Worm (Caenorhabditis elegans) whole organism, young adult: Measurements from ENCODE around the gene F46B6.5.

Experiments used
- B0019.2 ChIP-seq: fragments of 200-800 bp; sonication (Bioruptor generic); conservative IDR thresholded peaks from 2 replicates; pipeline ENCODE4 v1.3.6; 2022; ENCODE audit warnings: missing genetic modification reagents, missing genetic modification characterization, missing compliant biosample characterization
- B0035.1 ChIP-seq: sonication (generic microtip); optimal IDR thresholded peaks from 2 replicates; lab custom pipeline; 2016; ENCODE audit warnings: missing genetic modification characterization, mild to moderate bottlenecking, missing compliant biosample characterization, missing genotype, missing genetic modification reagents
- C17E4.6 ChIP-seq: fragments of 200-800 bp; sonication (Bioruptor generic); IDR thresholded peaks from 2 replicates; pipeline ENCODE4 v1.3.6; 2022; ENCODE audit warnings: missing genetic modification reagents, missing genetic modification characterization, missing compliant biosample characterization
- F22D6.2 ChIP-seq: sonication (generic microtip); optimal IDR thresholded peaks from 2 replicates; lab custom pipeline; 2016; ENCODE audit warnings: mild to moderate bottlenecking, missing genetic modification characterization, missing compliant biosample characterization
- F23B12.7 ChIP-seq: sonication (generic microtip); optimal IDR thresholded peaks from 2 replicates; lab custom pipeline; 2017; ENCODE audit warnings: missing genetic modification characterization, mild to moderate bottlenecking, missing compliant biosample characterization, antibody characterized with exemption, moderate library complexity; ENCODE audit not compliant: insufficient read depth
- F39B2.1 ChIP-seq: fragments of 200-800 bp; sonication (Bioruptor generic); IDR thresholded peaks from 2 replicates; pipeline ENCODE4 v1.3.6; 2022; ENCODE audit warnings: missing genetic modification reagents, missing genetic modification characterization, missing compliant biosample characterization
- K11D2.4 ChIP-seq: fragments of 200-800 bp; sonication (Bioruptor generic); IDR thresholded peaks from 2 replicates; pipeline ENCODE4 v1.3.6; 2022; ENCODE audit warnings: missing genetic modification reagents, missing genetic modification characterization, missing compliant biosample characterization
- Y53G8AR.9 ChIP-seq: fragments of 200-800 bp; sonication (Bioruptor generic); conservative IDR thresholded peaks from 2 replicates; pipeline ENCODE4 v1.3.6; 2022; ENCODE audit warnings: missing genetic modification reagents, missing genetic modification characterization, missing compliant biosample characterization
- Y56A3A.18 ChIP-seq: fragments of 200-800 bp; sonication (Bioruptor generic); IDR thresholded peaks from 2 replicates; pipeline ENCODE4 v1.3.6; 2022; ENCODE audit warnings: missing genetic modification reagents, missing genetic modification characterization, missing compliant biosample characterization
- Y67H2A.10 ChIP-seq: fragments of 200-800 bp; sonication (Bioruptor generic); conservative IDR thresholded peaks from 2 replicates; pipeline ENCODE4 v1.3.6; 2022; ENCODE audit warnings: missing genetic modification reagents, missing genetic modification characterization, missing compliant biosample characterization
- Y95B8A.8 ChIP-seq: fragments of 200-800 bp; sonication (Bioruptor generic); IDR thresholded peaks from 2 replicates; pipeline ENCODE4 v1.3.6; 2022; ENCODE audit warnings: missing genetic modification reagents, missing genetic modification characterization, missing compliant biosample characterization
- akir-1 ChIP-seq: fragments of 200-800 bp; sonication (Bioruptor generic); optimal IDR thresholded peaks from 2 replicates; lab custom pipeline; 2018; ENCODE audit warnings: mild to moderate bottlenecking, missing genetic modification characterization, moderate library complexity, missing compliant biosample characterization
- aptf-2 ChIP-seq: fragments of 200-800 bp; sonication (Bioruptor generic); conservative IDR thresholded peaks from 2 replicates; pipeline ENCODE4 v1.3.6; 2022; ENCODE audit warnings: missing genetic modification reagents, missing genetic modification characterization, missing compliant biosample characterization
- aptf-3 ChIP-seq: fragments of 200-800 bp; sonication (Bioruptor generic); IDR thresholded peaks from 2 replicates; pipeline ENCODE4 v1.3.6; 2022; ENCODE audit warnings: missing genetic modification characterization, missing compliant biosample characterization
- attf-6 ChIP-seq: fragments of 200-800 bp; sonication (Bioruptor generic); IDR thresholded peaks from 2 replicates; pipeline ENCODE4 v1.3.6; 2022; ENCODE audit warnings: missing genetic modification reagents, missing genetic modification characterization, missing compliant biosample characterization
- ccch-3 ChIP-seq: fragments of 200-800 bp; sonication (Bioruptor generic); optimal IDR thresholded peaks from 2 replicates; lab custom pipeline; 2018; ENCODE audit warnings: mild to moderate bottlenecking, missing genetic modification characterization, missing compliant biosample characterization
- cebp-1 ChIP-seq, 2 experiments: fragments of 200-800 bp in 1 of 2; sonication (Bioruptor generic) in 1 of 2; sonication (generic microtip) in 1 of 2; IDR thresholded peaks in 1 of 2; optimal IDR thresholded peaks in 1 of 2; 2 replicates each; pipeline versions ENCODE4 v1.3.6 to Lab custom; 2017 to 2022; ENCODE audit warnings: missing compliant biosample characterization in 2 of 2, missing genetic modification characterization in 2 of 2, mild to moderate bottlenecking in 1 of 2, missing genetic modification reagents in 1 of 2, moderate library complexity in 1 of 2
- ceh-58 ChIP-seq: fragments of 200-800 bp; sonication (Bioruptor generic); IDR thresholded peaks from 2 replicates; pipeline ENCODE4 v1.3.6; 2022; ENCODE audit warnings: missing genetic modification characterization, missing compliant biosample characterization
- ceh-79 ChIP-seq: sonication (generic microtip); optimal IDR thresholded peaks from 2 replicates; lab custom pipeline; 2017; ENCODE audit warnings: mild to moderate bottlenecking, missing genetic modification characterization, missing compliant biosample characterization
- ceh-91 ChIP-seq: fragments of 200-800 bp; sonication (Bioruptor generic); IDR thresholded peaks from 2 replicates; pipeline ENCODE4 v1.3.6; 2022; ENCODE audit warnings: missing genetic modification reagents, missing genetic modification characterization, missing compliant biosample characterization
- chd-7 ChIP-seq: sonication (generic microtip); optimal IDR thresholded peaks from 2 replicates; lab custom pipeline; 2016; ENCODE audit warnings: mild to moderate bottlenecking, missing genetic modification characterization, moderate library complexity, missing compliant biosample characterization
- die-1 ChIP-seq: sonication (generic microtip); optimal IDR thresholded peaks from 2 replicates; lab custom pipeline; 2016; ENCODE audit warnings: missing genotype, mild to moderate bottlenecking, missing genetic modification characterization, missing compliant biosample characterization
- egl-18 ChIP-seq: fragments of 200-800 bp; sonication (Bioruptor generic); IDR thresholded peaks from 2 replicates; pipeline ENCODE4 v1.3.6; 2022; ENCODE audit warnings: missing genetic modification reagents, missing genetic modification characterization, missing compliant biosample characterization
- egrh-3 ChIP-seq: fragments of 200-800 bp; sonication (Bioruptor generic); IDR thresholded peaks from 2 replicates; pipeline ENCODE4 v1.3.6; 2022; ENCODE audit warnings: missing genetic modification reagents, missing genetic modification characterization, missing compliant biosample characterization
- ekl-4 ChIP-seq: fragments of 200-800 bp; sonication (Bioruptor generic); IDR thresholded peaks from 2 replicates; pipeline ENCODE4 v1.3.6; 2022; ENCODE audit warnings: missing genetic modification reagents, missing genetic modification characterization, missing compliant biosample characterization
- ets-4 ChIP-seq: fragments of 200-800 bp; sonication (Bioruptor generic); optimal IDR thresholded peaks from 2 replicates; lab custom pipeline; 2018; ENCODE audit warnings: mild to moderate bottlenecking, missing genetic modification characterization, missing compliant biosample characterization
- fkh-3 ChIP-seq: sonication (generic microtip); optimal IDR thresholded peaks from 2 replicates; lab custom pipeline; 2016; ENCODE audit warnings: mild to moderate bottlenecking, missing genetic modification characterization, missing compliant biosample characterization
- hrde-1 ChIP-seq: sonication (generic microtip); optimal IDR thresholded peaks from 2 replicates; lab custom pipeline; 2016; ENCODE audit warnings: missing genetic modification characterization, mild to moderate bottlenecking, missing compliant biosample characterization, moderate library complexity, missing genotype, missing genetic modification reagents, borderline replicate concordance
- hsf-1 ChIP-seq: fragments of 200-800 bp; sonication (Bioruptor generic); IDR thresholded peaks from 2 replicates; pipeline ENCODE4 v1.3.6; 2022; ENCODE audit warnings: missing genetic modification reagents, missing genetic modification characterization, missing compliant biosample characterization
- let-607 ChIP-seq, 2 experiments: fragments of 200-800 bp in 1 of 2; sonication (Bioruptor generic) in 1 of 2; sonication (generic microtip) in 1 of 2; optimal IDR thresholded peaks; 2 replicates each; lab custom pipeline; 2016 to 2018; ENCODE audit warnings: mild to moderate bottlenecking in 2 of 2, missing compliant biosample characterization in 2 of 2, missing genetic modification characterization in 2 of 2, moderate library complexity in 2 of 2, missing genotype in 1 of 2
- lin-35 ChIP-seq, 3 experiments: fragments of 150-350 bp in 2 of 3; sonication (generic microtip) in 1 of 3; optimal IDR thresholded peaks; 2 replicates each; lab custom pipeline; 2014 to 2018; ENCODE audit warnings: missing biosample characterization in 3 of 3, missing genetic modification characterization in 3 of 3, missing genetic modification reagents in 3 of 3
- lsl-1 ChIP-seq: fragments of 200-800 bp; sonication (Bioruptor generic); optimal IDR thresholded peaks from 2 replicates; lab custom pipeline; 2018; ENCODE audit warnings: mild to moderate bottlenecking, missing genetic modification characterization, moderate library complexity, missing compliant biosample characterization
- lsy-27 ChIP-seq: sonication (generic microtip); optimal IDR thresholded peaks from 2 replicates; lab custom pipeline; 2017; ENCODE audit warnings: missing genetic modification characterization, mild to moderate bottlenecking, missing compliant biosample characterization, antibody characterized with exemption, missing genotype, borderline replicate concordance; ENCODE audit not compliant: insufficient read depth
- madf-10 ChIP-seq: sonication (generic microtip); optimal IDR thresholded peaks from 2 replicates; lab custom pipeline; 2016; ENCODE audit warnings: mild to moderate bottlenecking, missing genetic modification characterization, missing compliant biosample characterization
- madf-3 ChIP-seq: fragments of 200-800 bp; sonication (Bioruptor generic); IDR thresholded peaks from 2 replicates; pipeline ENCODE4 v1.3.6; 2022; ENCODE audit warnings: missing genetic modification reagents, missing genetic modification characterization, missing compliant biosample characterization
- madf-6 ChIP-seq: fragments of 200-800 bp; sonication (Bioruptor generic); IDR thresholded peaks from 2 replicates; pipeline ENCODE4 v1.3.6; 2022; ENCODE audit warnings: missing genetic modification reagents, missing genetic modification characterization, missing compliant biosample characterization
- mel-28 ChIP-seq: sonication (generic microtip); optimal IDR thresholded peaks from 2 replicates; lab custom pipeline; 2016; ENCODE audit warnings: borderline replicate concordance, mild to moderate bottlenecking, missing genetic modification characterization, missing compliant biosample characterization
- mes-4 ChIP-seq: sonication (generic microtip); optimal IDR thresholded peaks from 2 replicates; lab custom pipeline; 2016; ENCODE audit warnings: missing genotype, missing genetic modification characterization, missing compliant biosample characterization
- nfya-2 ChIP-seq: fragments of 200-800 bp; sonication (Bioruptor generic); IDR thresholded peaks from 2 replicates; pipeline ENCODE4 v1.3.6; 2022; ENCODE audit warnings: missing genetic modification reagents, missing genetic modification characterization, missing compliant biosample characterization
- rec-8 ChIP-seq, 2 experiments: sonication (generic microtip); optimal IDR thresholded peaks; 2 replicates each; lab custom pipeline; 2016; ENCODE audit warnings: mild to moderate bottlenecking in 2 of 2, missing genetic modification characterization in 2 of 2, missing genetic modification reagents in 2 of 2, missing genotype in 2 of 2, missing biosample characterization in 1 of 2, missing compliant biosample characterization in 1 of 2, moderate library complexity in 1 of 2
- snpc-1.1 ChIP-seq: sonication (generic microtip); optimal IDR thresholded peaks from 2 replicates; lab custom pipeline; 2017; ENCODE audit warnings: missing genetic modification characterization, mild to moderate bottlenecking, missing compliant biosample characterization, antibody characterized with exemption, moderate library complexity, missing genotype, missing genetic modification reagents; ENCODE audit not compliant: insufficient read depth
- snpc-4 ChIP-seq, 5 experiments: fragments of 150-350 bp in 1 of 5; sonication (generic microtip) in 4 of 5; optimal IDR thresholded peaks; 2 replicates each; lab custom pipeline; 2014 to 2018; ENCODE audit warnings: missing genetic modification characterization in 5 of 5, missing biosample characterization in 3 of 5, antibody characterized with exemption in 2 of 5, mild to moderate bottlenecking in 2 of 5, missing compliant biosample characterization in 2 of 5, missing genotype in 2 of 5, moderate library complexity in 2 of 5, missing genetic modification reagents in 1 of 5
- tbx-9 ChIP-seq: sonication (generic microtip); optimal IDR thresholded peaks from 2 replicates; lab custom pipeline; 2016; ENCODE audit warnings: borderline replicate concordance, missing genetic modification characterization, inconsistent platforms, missing compliant biosample characterization
- xnd-1 ChIP-seq: sonication (generic microtip); optimal IDR thresholded peaks from 2 replicates; lab custom pipeline; 2016; ENCODE audit warnings: missing genotype, missing genetic modification reagents, missing genetic modification characterization, missing compliant biosample characterization
- ztf-18 ChIP-seq: sonication (generic microtip); optimal IDR thresholded peaks from 2 replicates; lab custom pipeline; 2016; ENCODE audit warnings: missing genotype, mild to moderate bottlenecking, missing genetic modification characterization, missing compliant biosample characterization

The F46B6.5 gene

DNA sequence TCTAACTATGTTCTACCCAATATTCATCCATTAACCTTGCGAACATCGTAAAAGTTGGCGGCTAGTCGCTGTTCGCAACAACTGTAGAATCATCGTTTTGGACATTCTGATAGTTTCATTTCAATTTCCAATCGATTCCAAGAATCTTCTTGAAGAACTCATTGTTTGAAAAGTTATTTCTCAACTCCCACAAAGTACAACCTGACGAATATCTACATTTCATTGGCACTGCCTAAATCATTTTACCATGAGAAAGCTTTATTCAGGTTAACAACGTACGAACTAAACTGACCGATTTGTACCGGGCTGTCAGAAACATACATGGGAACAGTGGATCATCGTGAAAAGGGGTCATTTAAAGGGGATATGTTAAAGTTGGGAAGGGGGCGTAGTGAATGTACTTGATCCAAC is 3.9 kb upstream of the F46B6.5 start, which contains the start of gene F46B6.6 (continued):
- TF ChIP-seq ztf-18 (tag; lab: Kevin White, UChicago): no peak
- TF ChIP-seq lsl-1 (GFP tag; lab: Kevin White, UChicago): peak; percentile 12
- TF ChIP-seq C17E4.6 (GFP tag; lab: Robert Waterston, UW): no peak
- TF ChIP-seq Y67H2A.10 (GFP tag; lab: Robert Waterston, UW): no peak
- peak; percentile 11 for TF ChIP-seq snpc-1.1 (tag; lab: Kevin White, UChicago)
- no peak for TF ChIP-seq ets-4 (GFP tag; lab: Kevin White, UChicago)
- peak; percentile 68 for TF ChIP-seq hsf-1 (GFP tag; lab: Robert Waterston, UW)
- peak; percentile 60; the same call in 1 of the 2 replicates for TF ChIP-seq madf-3 (GFP tag; lab: Robert Waterston, UW)
- no peak for TF ChIP-seq akir-1 (GFP tag; lab: Kevin White, UChicago)
- TF ChIP-seq madf-10 (tag; lab: Kevin White, UChicago): no peak
- TF ChIP-seq F22D6.2 (tag; lab: Kevin White, UChicago): no peak
- TF ChIP-seq nfya-2 (GFP tag; lab: Robert Waterston, UW): no peak
- TF ChIP-seq chd-7: peak; percentile 80
- TF ChIP-seq K11D2.4 (GFP tag; lab: Robert Waterston, UW): peak; percentile 41; the same call in 1 of the 2 replicates
- no peak for TF ChIP-seq tbx-9 (tag; lab: Kevin White, UChicago)
- TF ChIP-seq B0035.1 (tag; lab: Kevin White, UChicago): peak; percentile 3
- no peak for TF ChIP-seq attf-6 (GFP tag; lab: Robert Waterston, UW)
- TF ChIP-seq ekl-4 (GFP tag; lab: Robert Waterston, UW): peak; percentile 50; the same call in 1 of the 2 replicates
- TF ChIP-seq F39B2.1: no peak
- TF ChIP-seq Y95B8A.8: no peak
- no peak for TF ChIP-seq mel-28 (tag; lab: Kevin White, UChicago)
- TF ChIP-seq hrde-1: no peak
- no peak for TF ChIP-seq cebp-1 (GFP tag; IDR thresholded peaks at IDR 0.05; lab: Robert Waterston, UW)
- peak; percentile 54 for TF ChIP-seq cebp-1 (tag; optimal IDR thresholded peaks at IDR 0.05; lab: Kevin White, UChicago)
- TF ChIP-seq snpc-4 (GFP tag; optimal IDR thresholded peaks at IDR 0.05; lab: Kevin White, UChicago): peak; percentile 33
- TF ChIP-seq snpc-4 (tag; optimal IDR thresholded peaks at IDR 0.05; lab: Kevin White, UChicago): no peak
- peak in 1 of 3 experiments; percentile 24 for TF ChIP-seq lin-35 (GFP tag; optimal IDR thresholded peaks at IDR 0.05; lab: Kevin White, UChicago)
- no peak for TF ChIP-seq B0019.2 (GFP tag; lab: Robert Waterston, UW)
- TF ChIP-seq Y56A3A.18 (GFP tag; lab: Robert Waterston, UW): 0 out of 2 replicates have a peak, but pooled peaks have one; percentile 41
- no peak for TF ChIP-seq ceh-58 (GFP tag; lab: Robert Waterston, UW)
- no peak for TF ChIP-seq egrh-3 (GFP tag; lab: Robert Waterston, UW)
- no peak for TF ChIP-seq aptf-2 (GFP tag; lab: Robert Waterston, UW)
- no peak for TF ChIP-seq ceh-91 (GFP tag; lab: Robert Waterston, UW)
- no peak for TF ChIP-seq mes-4 (tag; lab: Kevin White, UChicago)
- no peak for TF ChIP-seq xnd-1
- no peak for TF ChIP-seq egl-18 (GFP tag; lab: Robert Waterston, UW)
- no peak for TF ChIP-seq lsy-27 (tag; lab: Kevin White, UChicago)
- no peak for TF ChIP-seq ceh-79 (tag; lab: Kevin White, UChicago)
- TF ChIP-seq aptf-3 (GFP tag; lab: Robert Waterston, UW): no peak
- peak; percentile 15 for TF ChIP-seq die-1 (tag; lab: Kevin White, UChicago)
- no peak for TF ChIP-seq F23B12.7 (tag; lab: Kevin White, UChicago)
- TF ChIP-seq fkh-3 (tag; lab: Kevin White, UChicago): no peak
- TF ChIP-seq Y53G8AR.9 (GFP tag; lab: Robert Waterston, UW): 0 out of 2 replicates have a peak, but pooled peaks have one; percentile 57
- TF ChIP-seq rec-8 (tag; optimal IDR thresholded peaks at IDR 0.05; lab: Kevin White, UChicago): peak in 1 of 2 experiments; percentile 12
- TF ChIP-seq let-607 (tag; optimal IDR thresholded peaks at IDR 0.05; lab: Kevin White, UChicago): peak in 1 of 2 experiments; percentile 41
- no peak for TF ChIP-seq ccch-3 (GFP tag; lab: Kevin White, UChicago)
- TF ChIP-seq madf-6 (GFP tag; lab: Robert Waterston, UW): peak; percentile 29; the same call in 1 of the 2 replicates
